Fruit fly (Drosophila melanogaster) whole organism, embryonic: ENCODE results near the gene Tg.

Source experiments
- Atf-2 ChIP-seq: fragments of 200-800 bp; sonication (Bioruptor generic); optimal IDR thresholded peaks from 2 replicates; lab custom pipeline; 2016; ENCODE audit warnings: missing biosample characterization, missing genetic modification characterization
- Bgb ChIP-seq: fragments of 200-800 bp; sonication (Bioruptor generic); IDR thresholded peaks from 2 replicates; pipeline ENCODE4 v1.3.6; 2022; ENCODE audit warnings: missing biosample characterization, missing genetic modification characterization; ENCODE audit not compliant: partially characterized antibody
- Blimp-1 ChIP-seq: fragments of 200-800 bp; sonication (Bioruptor generic); optimal IDR thresholded peaks from 3 replicates; lab custom pipeline; 2018; ENCODE audit warnings: missing biosample characterization, missing genetic modification characterization, mild to moderate bottlenecking, moderate library complexity, missing genetic modification reagents
- Bteb2 ChIP-seq: fragments of 200-800 bp; sonication (Bioruptor generic); optimal IDR thresholded peaks from 2 replicates; lab custom pipeline; 2016; ENCODE audit warnings: missing biosample characterization, missing genetic modification characterization
- CG10431 ChIP-seq: fragments of 200-800 bp; sonication (Bioruptor generic); optimal IDR thresholded peaks from 3 replicates; lab custom pipeline; 2018; ENCODE audit warnings: missing biosample characterization, mild to moderate bottlenecking, missing genetic modification characterization
- CG11695 ChIP-seq: fragments of 200-800 bp; sonication (Bioruptor generic); IDR thresholded peaks from 3 replicates; pipeline ENCODE4 v1.3.6; 2022; ENCODE audit warnings: missing biosample characterization, missing genetic modification characterization
- CG12071 ChIP-seq: fragments of 200-800 bp; sonication (Bioruptor generic); optimal IDR thresholded peaks from 3 replicates; lab custom pipeline; 2018; ENCODE audit warnings: missing biosample characterization, mild to moderate bottlenecking, missing genetic modification characterization
- CG14860 ChIP-seq: fragments of 200-800 bp; sonication (Bioruptor generic); IDR thresholded peaks from 3 replicates; pipeline ENCODE4 v1.3.6; 2022; ENCODE audit warnings: missing biosample characterization, missing genetic modification characterization; ENCODE audit not compliant: partially characterized antibody
- CG18599 ChIP-seq: fragments of 200-800 bp; sonication (Bioruptor generic); optimal IDR thresholded peaks from 3 replicates; lab custom pipeline; 2017; ENCODE audit warnings: missing biosample characterization, missing genetic modification characterization, mild to moderate bottlenecking, moderate library complexity, missing genetic modification reagents
- CG3163 ChIP-seq: fragments of 200-800 bp; sonication (Bioruptor generic); optimal IDR thresholded peaks from 3 replicates; lab custom pipeline; 2016; ENCODE audit warnings: missing biosample characterization, missing genetic modification characterization
- CG32767 ChIP-seq: fragments of 200-800 bp; sonication (Bioruptor generic); IDR thresholded peaks from 2 replicates; pipeline ENCODE4 v1.3.6; 2022; ENCODE audit warnings: missing biosample characterization, missing genetic modification characterization
- CG3995 ChIP-seq: fragments of 200-800 bp; sonication (Bioruptor generic); optimal IDR thresholded peaks from 3 replicates; lab custom pipeline; 2016; ENCODE audit warnings: missing biosample characterization, missing genetic modification characterization
- CG4707 ChIP-seq: fragments of 200-800 bp; sonication (Bioruptor generic); optimal IDR thresholded peaks from 2 replicates; lab custom pipeline; 2018; ENCODE audit warnings: missing biosample characterization, mild to moderate bottlenecking, missing genetic modification characterization, moderate library complexity
- CG6683 ChIP-seq: fragments of 200-800 bp; sonication (Bioruptor generic); optimal IDR thresholded peaks from 2 replicates; lab custom pipeline; 2017; ENCODE audit warnings: missing biosample characterization, mild to moderate bottlenecking, missing genetic modification characterization, missing genetic modification reagents
- CG7357 ChIP-seq: fragments of 200-800 bp; sonication (Bioruptor generic); IDR thresholded peaks from 3 replicates; pipeline ENCODE4 v1.3.6; 2022; ENCODE audit warnings: missing biosample characterization, missing genetic modification characterization
- CG7745 ChIP-seq: fragments of 200-800 bp; sonication (Bioruptor generic); optimal IDR thresholded peaks from 2 replicates; lab custom pipeline; 2018; ENCODE audit warnings: missing biosample characterization, mild to moderate bottlenecking, missing genetic modification characterization, moderate library complexity
- CG9727 ChIP-seq: fragments of 200-800 bp; sonication (Bioruptor generic); optimal IDR thresholded peaks from 3 replicates; lab custom pipeline; 2017; ENCODE audit warnings: missing biosample characterization, mild to moderate bottlenecking, missing genetic modification characterization
- Dp ChIP-seq: fragments of 200-800 bp; sonication (Bioruptor generic); optimal IDR thresholded peaks from 2 replicates; lab custom pipeline; 2018; ENCODE audit warnings: missing biosample characterization, mild to moderate bottlenecking, missing genetic modification characterization, moderate library complexity
- E2f2 ChIP-seq: fragments of 200-800 bp; sonication (Bioruptor generic); IDR thresholded peaks from 2 replicates; pipeline ENCODE4 v1.3.6; 2022; ENCODE audit warnings: missing biosample characterization, missing genetic modification characterization
- Fer1 ChIP-seq: fragments of 200-800 bp; sonication (Bioruptor generic); optimal IDR thresholded peaks from 2 replicates; lab custom pipeline; 2017; ENCODE audit warnings: missing biosample characterization, mild to moderate bottlenecking, missing genetic modification characterization
- Fer2 ChIP-seq: fragments of 200-800 bp; sonication (Bioruptor generic); optimal IDR thresholded peaks from 2 replicates; lab custom pipeline; 2018; ENCODE audit warnings: missing biosample characterization, mild to moderate bottlenecking, missing genetic modification characterization, moderate library complexity
- Hand ChIP-seq: fragments of 200-800 bp; sonication (Bioruptor generic); optimal IDR thresholded peaks from 2 replicates; lab custom pipeline; 2017; ENCODE audit warnings: mild to moderate bottlenecking, missing biosample characterization, missing genetic modification reagents, missing genetic modification characterization
- MBD-R2 ChIP-seq: fragments of 200-800 bp; sonication (Bioruptor generic); IDR thresholded peaks from 2 replicates; pipeline ENCODE4 v1.3.6; 2022; ENCODE audit warnings: missing biosample characterization, missing genetic modification characterization
- Med ChIP-seq: fragments of 200-800 bp; sonication (Bioruptor generic); peaks from one replicate; lab custom pipeline; 2016; ENCODE audit warnings: missing biosample characterization, missing genetic modification characterization, mild to moderate bottlenecking, inconsistent platforms, moderate library complexity
- NfI ChIP-seq: fragments of 200-800 bp; sonication (Bioruptor generic); optimal IDR thresholded peaks from 3 replicates; lab custom pipeline; 2018; ENCODE audit warnings: missing biosample characterization, mild to moderate bottlenecking, missing genetic modification characterization, moderate library complexity
- Pdp1 ChIP-seq, 2 experiments: fragments of 200-800 bp; sonication (Bioruptor generic); optimal IDR thresholded peaks; 3 replicates each; lab custom pipeline; 2016; ENCODE audit warnings: missing biosample characterization in 2 of 2, missing genetic modification characterization in 2 of 2, mild to moderate bottlenecking in 1 of 2, moderate library complexity in 1 of 2
- Rfx ChIP-seq: fragments of 200-800 bp; sonication (Bioruptor generic); IDR thresholded peaks from 2 replicates; pipeline ENCODE4 v1.3.6; 2022; ENCODE audit warnings: missing biosample characterization, missing genetic modification characterization
- ac ChIP-seq: fragments of 200-800 bp; sonication (Bioruptor generic); optimal IDR thresholded peaks from 3 replicates; lab custom pipeline; 2017; ENCODE audit warnings: missing biosample characterization, mild to moderate bottlenecking, missing genetic modification characterization
- al ChIP-seq: fragments of 200-800 bp; sonication (Bioruptor generic); IDR thresholded peaks from 2 replicates; pipeline ENCODE4 v1.3.6; 2022; ENCODE audit warnings: missing biosample characterization, missing genetic modification characterization
- ase ChIP-seq: fragments of 200-800 bp; sonication (Bioruptor generic); IDR thresholded peaks from 3 replicates; pipeline ENCODE4 v1.3.6; 2022; ENCODE audit warnings: missing biosample characterization, missing genetic modification characterization
- ci ChIP-seq: fragments of 200-800 bp; sonication (Bioruptor generic); IDR thresholded peaks from 3 replicates; pipeline ENCODE4 v1.3.6; 2022; ENCODE audit warnings: missing biosample characterization, missing genetic modification characterization
- dan ChIP-seq: fragments of 200-800 bp; sonication (Bioruptor generic); IDR thresholded peaks from 2 replicates; pipeline ENCODE4 v1.3.6; 2022; ENCODE audit warnings: missing biosample characterization, missing genetic modification characterization
- dm ChIP-seq: fragments of 200-800 bp; sonication (Bioruptor generic); optimal IDR thresholded peaks from 3 replicates; lab custom pipeline; 2016; ENCODE audit warnings: missing biosample characterization, missing genetic modification characterization
- eve ChIP-seq, 2 experiments: fragments of >200 bp; optimal IDR thresholded peaks; 2 replicates each; lab custom pipeline; 2017; ENCODE audit warnings: missing biosample characterization in 2 of 2, missing genetic modification characterization in 2 of 2
- ewg ChIP-seq: fragments of 200-800 bp; sonication (Bioruptor generic); optimal IDR thresholded peaks from 3 replicates; lab custom pipeline; 2017; ENCODE audit warnings: mild to moderate bottlenecking, missing biosample characterization, missing genetic modification reagents, missing genetic modification characterization
- gcm ChIP-seq: fragments of 200-800 bp; sonication (Bioruptor generic); optimal IDR thresholded peaks from 2 replicates; lab custom pipeline; 2019; ENCODE audit warnings: missing biosample characterization, mild to moderate bottlenecking, missing genetic modification characterization, moderate library complexity
- grn ChIP-seq: fragments of 200-800 bp; sonication (Bioruptor generic); optimal IDR thresholded peaks from 3 replicates; lab custom pipeline; 2017; ENCODE audit warnings: missing biosample characterization, missing genetic modification characterization
- gro ChIP-seq: fragments of 200-800 bp; sonication (Bioruptor generic); optimal IDR thresholded peaks from 2 replicates; lab custom pipeline; 2016; ENCODE audit warnings: missing biosample characterization, missing genetic modification characterization
- kni ChIP-seq: fragments of 200-800 bp; sonication (Bioruptor generic); optimal IDR thresholded peaks from 3 replicates; lab custom pipeline; 2017; ENCODE audit warnings: mild to moderate bottlenecking, missing biosample characterization, missing genetic modification reagents, missing genetic modification characterization
- otp ChIP-seq: fragments of 200-800 bp; sonication (Bioruptor generic); IDR thresholded peaks from 3 replicates; pipeline ENCODE4, ENCODE4 v1.3.6; 2022; ENCODE audit warnings: missing biosample characterization, missing genetic modification characterization
- p53 ChIP-seq: fragments of 200-800 bp; sonication (Bioruptor generic); optimal IDR thresholded peaks from 2 replicates; lab custom pipeline; 2016; ENCODE audit warnings: missing biosample characterization, missing genetic modification characterization
- prd ChIP-seq, 3 experiments: fragments of >200 bp in 2 of 3; fragments of 200-800 bp in 1 of 3; sonication (Bioruptor generic) in 1 of 3; optimal IDR thresholded peaks in 2 of 3; IDR thresholded peaks in 1 of 3; 2 replicates in 2 of 3; 3 replicates in 1 of 3; pipeline versions ENCODE4 v1.3.6 to Lab custom; 2017 to 2022; ENCODE audit warnings: missing biosample characterization in 1 of 3, missing genetic modification characterization in 1 of 3
- sim ChIP-seq: fragments of 200-800 bp; sonication (Bioruptor generic); IDR thresholded peaks from 2 replicates; pipeline ENCODE4 v1.3.6; 2022; ENCODE audit warnings: missing biosample characterization, missing genetic modification characterization
- sqz ChIP-seq: fragments of 200-800 bp; sonication (Bioruptor generic); optimal IDR thresholded peaks from 3 replicates; lab custom pipeline; 2018; ENCODE audit warnings: missing biosample characterization, mild to moderate bottlenecking, missing genetic modification characterization
- sr ChIP-seq: fragments of 200-800 bp; sonication (Bioruptor generic); IDR thresholded peaks from 3 replicates; pipeline ENCODE4 v1.3.6; 2022; ENCODE audit warnings: missing biosample characterization, missing genetic modification characterization
- stwl ChIP-seq: fragments of 200-800 bp; sonication (Bioruptor generic); optimal IDR thresholded peaks from 3 replicates; lab custom pipeline; 2018; ENCODE audit warnings: missing biosample characterization, mild to moderate bottlenecking, missing genetic modification characterization, moderate library complexity
- unc-4 ChIP-seq: fragments of 200-800 bp; sonication (Bioruptor generic); IDR thresholded peaks from 2 replicates; pipeline ENCODE4 v1.3.6; 2022; ENCODE audit warnings: missing biosample characterization, missing genetic modification characterization; ENCODE audit not compliant: partially characterized antibody
- wor ChIP-seq: fragments of 200-800 bp; sonication (Bioruptor generic); IDR thresholded peaks from 2 replicates; pipeline ENCODE4 v1.3.6; 2022; ENCODE audit warnings: missing biosample characterization, missing genetic modification characterization
- yki ChIP-seq: fragments of >200 bp; optimal IDR thresholded peaks from 3 replicates; lab custom pipeline; 2018

Tg gene

DNA sequence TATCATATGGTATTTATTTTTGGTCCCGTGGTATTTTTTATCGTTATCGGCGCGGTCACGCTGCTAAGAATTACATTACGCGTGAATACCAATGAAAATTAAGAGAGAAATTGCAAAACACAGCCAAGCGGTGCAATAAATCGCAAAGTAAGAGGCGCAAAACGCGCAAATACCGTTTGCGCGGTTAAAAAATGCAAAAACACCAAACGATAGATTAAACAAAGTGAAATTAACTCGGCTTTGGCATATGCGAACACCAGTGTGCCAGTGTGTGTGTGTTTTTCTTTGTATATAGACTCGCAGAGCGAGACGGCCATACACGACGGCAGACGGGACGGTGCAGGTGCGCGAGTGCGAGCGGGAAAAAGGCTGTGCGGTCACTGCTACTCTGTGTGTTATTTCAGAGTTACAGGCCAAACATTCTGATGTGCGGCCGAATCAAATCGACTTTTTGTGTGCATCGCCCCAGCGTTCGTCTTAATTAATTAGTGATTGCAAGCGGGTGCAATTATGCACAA, 19.5 kb downstream of the Tg start, which contains the start of gene Cka (continued):
- TF ChIP-seq ac (GFP tag; lab: Kevin White, UChicago) = peak; percentile 3
- peak; percentile 13 for TF ChIP-seq kni
- no peak for TF ChIP-seq CG7357
- peak; percentile 48; the same call in 2 of the 3 replicates for TF ChIP-seq ci
- peak; percentile 53 for TF ChIP-seq Rfx (GFP tag; lab: Robert Waterston, UW)
- no peak for TF ChIP-seq eve (GFP tag; optimal IDR thresholded peaks at IDR 0.05; lab: Kevin White, UChicago)
- peak; percentile 53 for TF ChIP-seq CG7745 (tag; lab: Kevin White, UChicago)
- peak; percentile 43 for TF ChIP-seq Fer1
- TF ChIP-seq Dp = peak; percentile 17
- TF ChIP-seq sqz = peak; percentile 47
- TF ChIP-seq sim (GFP tag; lab: Robert Waterston, UW) = peak; percentile 13; the same call in 1 of the 2 replicates
- TF ChIP-seq Bgb = peak; percentile 61; the same call in 1 of the 2 replicates
- peak; percentile 18; the same call in 1 of the 2 replicates for TF ChIP-seq E2f2 (GFP tag; lab: Robert Waterston, UW)
- peak; percentile 87 for TF ChIP-seq Med (GFP tag; lab: Kevin White, UChicago)
- TF ChIP-seq sr (GFP tag; lab: Robert Waterston, UW) = 0 out of 3 replicates have a peak, but pooled peaks have one; percentile 12
- TF ChIP-seq CG9727 (GFP tag; lab: Kevin White, UChicago) = peak; percentile 2
- TF ChIP-seq Blimp-1 (GFP tag; lab: Kevin White, UChicago) = no peak
- TF ChIP-seq gcm (GFP tag; lab: Kevin White, UChicago) = peak; percentile 44
- TF ChIP-seq gro (GFP tag; lab: Kevin White, UChicago) = no peak
- peak; percentile 34 for TF ChIP-seq NfI (GFP tag; lab: Kevin White, UChicago)
- TF ChIP-seq otp (GFP tag; lab: Robert Waterston, UW) = peak; percentile 63; the same call in 1 of the 3 replicates
- no peak for TF ChIP-seq yki (lab: Kevin White, UChicago)
- TF ChIP-seq grn (GFP tag; lab: Kevin White, UChicago) = no peak
- TF ChIP-seq wor (GFP tag; lab: Robert Waterston, UW) = no peak
- TF ChIP-seq MBD-R2 (GFP tag; lab: Robert Waterston, UW) = peak; percentile 54; the same call in 1 of the 2 replicates
- TF ChIP-seq stwl (tag; lab: Kevin White, UChicago) = peak; percentile 33
- no peak for TF ChIP-seq dan (GFP tag; lab: Robert Waterston, UW)
- no peak for TF ChIP-seq CG6683 (GFP tag; lab: Kevin White, UChicago)
- no peak for TF ChIP-seq Bteb2
- no peak for TF ChIP-seq Fer2 (tag; lab: Kevin White, UChicago)
- TF ChIP-seq CG12071 = peak; percentile 59
- peak; percentile 2 for TF ChIP-seq Hand (GFP tag; lab: Kevin White, UChicago)
- peak; percentile 77 for TF ChIP-seq CG32767 (GFP tag; lab: Robert Waterston, UW)
- TF ChIP-seq unc-4 (GFP tag; lab: Robert Waterston, UW) = 0 out of 2 replicates have a peak, but pooled peaks have one; percentile 11
- no peak for TF ChIP-seq CG4707 (GFP tag; lab: Kevin White, UChicago)
- peak; percentile 43 for TF ChIP-seq CG18599 (GFP tag; lab: Kevin White, UChicago)
- peak; percentile 50 for TF ChIP-seq CG3995 (GFP tag; lab: Kevin White, UChicago)
- 0 out of 3 replicates have a peak, but pooled peaks have one; percentile 15 for TF ChIP-seq CG14860 (GFP tag; lab: Robert Waterston, UW)
- no peak for TF ChIP-seq CG3163 (GFP tag; lab: Kevin White, UChicago)
- TF ChIP-seq Atf-2 (GFP tag; lab: Kevin White, UChicago) = no peak
- no peak for TF ChIP-seq p53 (GFP tag; lab: Kevin White, UChicago)
- TF ChIP-seq ase (GFP tag; lab: Robert Waterston, UW) = 0 out of 3 replicates have a peak, but pooled peaks have one; percentile 28
- TF ChIP-seq CG11695 = no peak
- no peak for TF ChIP-seq al (GFP tag; lab: Robert Waterston, UW)
- no peak for TF ChIP-seq prd (optimal IDR thresholded peaks at IDR 0.05; lab: Kevin White, UChicago)
- TF ChIP-seq prd (GFP tag; IDR thresholded peaks at IDR 0.05; lab: Robert Waterston, UW) = peak; percentile 41; the same call in 1 of the 3 replicates
- peak in 1 of 2 experiments; percentile 30 for TF ChIP-seq Pdp1 (GFP tag; optimal IDR thresholded peaks at IDR 0.05; lab: Kevin White, UChicago)
- peak; percentile 13 for TF ChIP-seq ewg (GFP tag; lab: Kevin White, UChicago)
- TF ChIP-seq dm (GFP tag; lab: Kevin White, UChicago) = peak; percentile 4
- no peak for TF ChIP-seq CG10431 (GFP tag; lab: Kevin White, UChicago)
